Fruit fly (Drosophila melanogaster): ENCODE data around the gene yip2.

yip2 gene

DNA sequence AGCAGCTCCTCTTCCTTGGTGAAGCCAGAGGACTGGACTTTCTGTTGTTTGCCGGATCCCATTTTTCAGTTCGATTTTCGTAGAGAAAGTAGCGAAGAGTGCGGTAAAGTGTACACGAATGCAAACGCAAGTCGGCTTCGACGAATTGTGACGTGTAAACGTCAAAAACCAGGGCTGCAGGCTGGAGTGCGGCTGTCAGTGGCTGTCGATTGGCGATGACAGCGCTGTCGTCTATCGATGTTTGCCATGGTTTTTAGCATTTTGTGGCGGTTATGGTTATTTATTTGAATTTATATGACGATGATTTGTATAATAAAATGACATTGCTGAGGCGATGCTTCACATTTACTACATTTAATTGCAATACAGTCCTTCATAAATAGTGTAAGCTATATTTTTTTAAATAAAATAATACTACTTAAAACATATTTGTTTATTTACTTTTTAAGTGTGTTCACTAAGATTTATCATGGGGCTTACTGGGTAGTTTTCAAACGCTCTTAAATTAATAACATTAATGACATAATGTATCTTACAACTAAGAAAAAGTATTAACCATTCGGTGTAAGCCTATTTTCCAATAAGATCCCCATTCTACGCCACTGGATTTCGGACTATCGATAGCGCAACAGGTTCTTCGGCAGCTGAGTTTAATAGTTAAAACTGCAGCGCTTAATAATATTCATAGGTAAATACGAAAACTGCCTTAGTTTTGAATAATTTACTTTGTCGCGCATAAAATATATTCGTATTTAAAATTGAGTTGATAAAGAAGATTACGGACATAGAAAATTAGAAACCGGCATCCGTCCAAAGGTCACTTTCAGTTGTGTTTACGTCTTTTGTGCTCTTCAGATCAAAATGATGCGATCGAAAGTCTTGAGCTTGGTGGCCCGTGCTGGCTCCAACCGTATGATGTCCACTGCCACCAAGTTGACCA lies 3.2 kb downstream of the yip2 start, which contains the start of the genes CG5885 and CG4598 (continued):
- TF ChIP-seq Meics (GFP tag; optimal IDR thresholded peaks at IDR 0.05) = peak; percentile 56
- no peak for TF ChIP-seq Dad (GFP tag; optimal IDR thresholded peaks at IDR 0.05)
- no peak for TF ChIP-seq br (optimal IDR thresholded peaks at IDR 0.05)
- no peak for TF ChIP-seq CG6654 (GFP tag; optimal IDR thresholded peaks at IDR 0.05)
- TF ChIP-seq tin (GFP tag; optimal IDR thresholded peaks at IDR 0.05) = peak; percentile 48
- TF ChIP-seq CG11695 (GFP tag; IDR thresholded peaks at IDR 0.05) = peak; percentile 66; the same call in 2 of the 3 replicates
- TF ChIP-seq ssp (GFP tag; IDR thresholded peaks at IDR 0.05) = peak; percentile 39; the same call in 1 of the 2 replicates
- TF ChIP-seq CG7786 (GFP tag; optimal IDR thresholded peaks at IDR 0.05) = peak; percentile 41
- TF ChIP-seq HHEX (GFP tag; optimal IDR thresholded peaks at IDR 0.05) = peak; percentile 38
- peak; percentile 58 for TF ChIP-seq Xrp1 (GFP tag; IDR thresholded peaks at IDR 0.05)
- TF ChIP-seq CoRest (tag; optimal IDR thresholded peaks at IDR 0.05) = peak; percentile 79

DNA sequence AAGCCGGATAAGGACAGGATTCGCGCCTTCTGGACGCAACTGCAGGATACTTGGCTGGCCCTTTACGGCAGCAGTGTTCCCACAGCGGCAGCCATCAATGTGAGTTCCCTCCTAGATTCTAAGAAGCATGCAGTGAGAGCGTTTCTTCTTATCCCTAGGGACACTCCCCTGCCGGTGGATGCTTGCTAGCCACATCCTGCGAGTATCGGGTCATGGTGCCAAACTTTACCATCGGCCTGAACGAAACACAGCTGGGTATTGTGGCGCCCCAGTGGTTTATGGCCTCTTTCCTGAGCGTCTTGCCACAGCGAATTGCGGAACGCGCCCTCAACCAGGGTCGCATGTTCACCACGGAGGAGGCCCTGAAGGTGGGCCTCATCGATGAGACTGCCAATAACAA lies 4.2 kb downstream of the yip2 start:
- TF ChIP-seq Mrtf (GFP tag; IDR thresholded peaks at IDR 0.05) (no peak), Opbp (GFP tag; IDR thresholded peaks at IDR 0.05; ENCODE audit: partially characterized antibody) (peak; percentile 46; the same call in 1 of the 3 replicates), Ets65A (GFP tag) (peak; percentile 67), Med (GFP tag) (peak; percentile 56), gsb (GFP tag; IDR thresholded peaks at IDR 0.05) (peak; percentile 26; the same call in 1 of the 2 replicates), bbx (GFP tag; IDR thresholded peaks at IDR 0.05; ENCODE audit: partially characterized antibody) (0 out of 2 replicates have a peak, but pooled peaks have one; percentile 26), jigr1 (GFP tag; IDR thresholded peaks at IDR 0.05) (0 out of 3 replicates have a peak, but pooled peaks have one; percentile 37), br (optimal IDR thresholded peaks at IDR 0.05) (no peak), Awh (GFP tag; IDR thresholded peaks at IDR 0.05) (no peak)

DNA sequence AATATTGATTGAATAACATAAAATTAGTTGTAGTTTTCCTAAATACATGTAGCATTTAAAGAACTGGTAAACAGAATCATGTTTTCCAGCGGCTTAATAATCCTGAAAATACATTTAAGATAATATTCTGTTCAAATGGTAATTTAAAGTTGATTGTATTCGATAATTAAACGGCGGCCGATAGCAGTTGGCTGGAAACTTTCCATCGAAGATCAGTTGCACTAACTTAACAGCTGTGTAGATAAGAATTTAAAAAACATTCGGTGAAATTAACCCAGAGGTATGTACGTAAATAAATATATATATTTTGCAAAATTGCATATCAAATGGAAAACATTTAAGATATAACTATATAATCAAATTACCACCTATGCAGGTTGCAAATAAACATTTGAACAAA lies 4.9 kb downstream of the yip2 start, which contains the start of gene CG4594:
Gene CG4594, plus strand, starts transcription at position 212 of the 400 bp plus-strand sequence.
- peak; percentile 69 for TF ChIP-seq Dp (GFP tag; optimal IDR thresholded peaks at IDR 0.05)
- TF ChIP-seq pzg (GFP tag; optimal IDR thresholded peaks at IDR 0.05) = peak; percentile 17
- TF ChIP-seq CG9932 (GFP tag; IDR thresholded peaks at IDR 0.05) = no peak
- no peak for TF ChIP-seq jumu (GFP tag; optimal IDR thresholded peaks at IDR 0.05)
- no peak for TF ChIP-seq zfh1 (GFP tag; IDR thresholded peaks at IDR 0.05)
- no peak for TF ChIP-seq en (GFP tag; optimal IDR thresholded peaks at IDR 0.05)
- TF ChIP-seq Scr (GFP tag; IDR thresholded peaks at IDR 0.05; ENCODE audit: partially characterized antibody) = 0 out of 2 replicates have a peak, but pooled peaks have one; percentile 32
- TF ChIP-seq CG10959 (GFP tag; IDR thresholded peaks at IDR 0.05) = no peak
- no peak for TF ChIP-seq CG3281 (GFP tag; optimal IDR thresholded peaks at IDR 0.05)
- TF ChIP-seq CG34224 (GFP tag; IDR thresholded peaks at IDR 0.05; ENCODE audit: partially characterized antibody) = 0 out of 3 replicates have a peak, but pooled peaks have one; percentile 28
- TF ChIP-seq pb (GFP tag; optimal IDR thresholded peaks at IDR 0.05) = no peak
- peak; percentile 23; the same call in 1 of the 3 replicates for TF ChIP-seq HLH4C (GFP tag; IDR thresholded peaks at IDR 0.05; ENCODE audit: partially characterized antibody)
- TF ChIP-seq CG12299 (tag; optimal IDR thresholded peaks at IDR 0.05) = no peak
- TF ChIP-seq CG8281 (tag; optimal IDR thresholded peaks at IDR 0.05) = no peak
- peak in 1 of 2 experiments; percentile 71 for TF ChIP-seq crp (GFP tag; optimal IDR thresholded peaks at IDR 0.05)
- TF ChIP-seq Chrac-16 (GFP tag; optimal IDR thresholded peaks at IDR 0.05) = no peak
- 0 out of 2 replicates have a peak, but pooled peaks have one; percentile 8 for TF ChIP-seq MBD-R2 (GFP tag; IDR thresholded peaks at IDR 0.05)
- no peak for TF ChIP-seq zen2 (GFP tag; IDR thresholded peaks at IDR 0.05; ENCODE audit: partially characterized antibody)
- TF ChIP-seq ash1 (GFP tag; optimal IDR thresholded peaks at IDR 0.05) = no peak
- TF ChIP-seq danr (GFP tag; IDR thresholded peaks at IDR 0.05) = no peak
- 0 out of 3 replicates have a peak, but pooled peaks have one; percentile 12 for TF ChIP-seq CG14860 (GFP tag; IDR thresholded peaks at IDR 0.05; ENCODE audit: partially characterized antibody)
- no peak for TF ChIP-seq salm (tag; optimal IDR thresholded peaks at IDR 0.05)
- TF ChIP-seq pnt (GFP tag; optimal IDR thresholded peaks at IDR 0.05) = no peak
- TF ChIP-seq az2 (GFP tag; optimal IDR thresholded peaks at IDR 0.05) = no peak
- TF ChIP-seq CG7786 (GFP tag; optimal IDR thresholded peaks at IDR 0.05) = no peak
- no peak for TF ChIP-seq CG8089 (GFP tag; optimal IDR thresholded peaks at IDR 0.05)
- TF ChIP-seq CG8290 (GFP tag; optimal IDR thresholded peaks at IDR 0.05) = no peak
- TF ChIP-seq CG8290 (tag; optimal IDR thresholded peaks at IDR 0.05) = no peak

Data from whole organism, embryonic.